Worm (Caenorhabditis elegans) whole organism, L1 larva: ENCODE data around the gene C25F9.11.

Experiments used
- C04F5.9 ChIP-seq: sonication (generic microtip); optimal IDR thresholded peaks from 2 replicates; lab custom pipeline; 2016; ENCODE audit warnings: missing genetic modification characterization, missing compliant biosample characterization
- C34B4.2 ChIP-seq: sonication (generic microtip); optimal IDR thresholded peaks from 2 replicates; lab custom pipeline; 2017; ENCODE audit warnings: mild to moderate bottlenecking, missing genetic modification characterization, missing compliant biosample characterization
- alr-1 ChIP-seq: fragments of 200-800 bp; sonication (Bioruptor generic); optimal IDR thresholded peaks from 2 replicates; lab custom pipeline; 2018; ENCODE audit warnings: borderline replicate concordance, mild to moderate bottlenecking, missing genetic modification characterization, missing compliant biosample characterization
- ceh-8 ChIP-seq: fragments of 200-800 bp; sonication (Bioruptor generic); optimal IDR thresholded peaks from 2 replicates; lab custom pipeline; 2018; ENCODE audit warnings: mild to moderate bottlenecking, missing genetic modification characterization, moderate library complexity, missing compliant biosample characterization
- ceh-88 ChIP-seq: fragments of 200-800 bp; sonication (Bioruptor generic); IDR thresholded peaks from 2 replicates; pipeline ENCODE4 v1.3.6; 2022; ENCODE audit warnings: missing genetic modification characterization, missing compliant biosample characterization
- efl-1 ChIP-seq, 4 experiments: fragments of 150-350 bp; optimal IDR thresholded peaks in 3 of 4; peaks in 1 of 4; 1 replicate in 1 of 4; 2 replicates in 3 of 4; lab custom pipeline; 2014; ENCODE audit warnings: missing biosample characterization in 2 of 4, missing genetic modification characterization in 2 of 4, missing genetic modification reagents in 2 of 4
- elt-2 ChIP-seq: sonication (generic microtip); optimal IDR thresholded peaks from 2 replicates; lab custom pipeline; 2016; ENCODE audit warnings: missing genetic modification characterization, mild to moderate bottlenecking, inconsistent platforms, missing compliant biosample characterization, missing genetic modification reagents
- fkh-4 ChIP-seq: sonication (generic microtip); optimal IDR thresholded peaks from 2 replicates; lab custom pipeline; 2016; ENCODE audit warnings: missing compliant biosample characterization, missing genetic modification characterization, borderline replicate concordance
- grh-1 ChIP-seq: fragments of 200-800 bp; sonication (Bioruptor generic); IDR thresholded peaks from 2 replicates; pipeline ENCODE4 v1.3.6; 2022; ENCODE audit warnings: missing genetic modification reagents, missing genetic modification characterization, missing compliant biosample characterization
- hlh-4 ChIP-seq: sonication (generic microtip); optimal IDR thresholded peaks from 2 replicates; lab custom pipeline; 2016; ENCODE audit warnings: mild to moderate bottlenecking, missing genetic modification characterization, missing compliant biosample characterization
- hpl-2 ChIP-seq: fragments of 150-350 bp; optimal IDR thresholded peaks from 2 replicates; lab custom pipeline; 2014; ENCODE audit warnings: missing biosample characterization, missing genetic modification reagents, missing genetic modification characterization
- lin-14 ChIP-seq: fragments of 200-800 bp; sonication (Bioruptor generic); optimal IDR thresholded peaks from 2 replicates; lab custom pipeline; 2018; ENCODE audit warnings: mild to moderate bottlenecking, missing genetic modification characterization, moderate library complexity, missing compliant biosample characterization
- lin-35 ChIP-seq, 2 experiments: fragments of 150-350 bp; optimal IDR thresholded peaks; 2 replicates each; lab custom pipeline; 2014; ENCODE audit warnings: missing biosample characterization in 2 of 2, missing genetic modification characterization in 2 of 2, missing genetic modification reagents in 2 of 2
- lir-3 ChIP-seq: sonication (generic microtip); optimal IDR thresholded peaks from 2 replicates; lab custom pipeline; 2016; ENCODE audit warnings: mild to moderate bottlenecking, missing genetic modification characterization, moderate library complexity, missing compliant biosample characterization; ENCODE audit not compliant: poor library complexity
- mef-2 ChIP-seq: fragments of 150-350 bp; optimal IDR thresholded peaks from 2 replicates; lab custom pipeline; 2014; ENCODE audit warnings: missing biosample characterization, missing genetic modification characterization
- mep-1 ChIP-seq: fragments of 150-350 bp; optimal IDR thresholded peaks from 2 replicates; lab custom pipeline; 2014; ENCODE audit warnings: missing biosample characterization, missing genetic modification characterization
- nhr-11 ChIP-seq: fragments of 150-350 bp; optimal IDR thresholded peaks from 2 replicates; lab custom pipeline; 2014; ENCODE audit warnings: missing biosample characterization, missing genetic modification characterization
- nhr-19 ChIP-seq: fragments of 200-800 bp; sonication (Bioruptor generic); conservative IDR thresholded peaks from 2 replicates; pipeline ENCODE4 v1.3.6; 2022; ENCODE audit warnings: missing genetic modification characterization, missing compliant biosample characterization
- nhr-84 ChIP-seq: sonication (generic microtip); optimal IDR thresholded peaks from 2 replicates; lab custom pipeline; 2017; ENCODE audit warnings: missing biosample characterization, missing genetic modification characterization
- nhr-90 ChIP-seq: sonication (generic microtip); optimal IDR thresholded peaks from 2 replicates; lab custom pipeline; 2016; ENCODE audit warnings: mild to moderate bottlenecking, missing genetic modification characterization, missing compliant biosample characterization; ENCODE audit not compliant: poor library complexity
- pax-3 ChIP-seq: fragments of 200-800 bp; sonication (Bioruptor generic); optimal IDR thresholded peaks from 2 replicates; lab custom pipeline; 2018; ENCODE audit warnings: mild to moderate bottlenecking, missing genetic modification characterization, moderate library complexity, missing compliant biosample characterization
- pqm-1 ChIP-seq: sonication (generic microtip); optimal IDR thresholded peaks from 3 replicates; lab custom pipeline; 2017; ENCODE audit warnings: missing biosample characterization, missing genetic modification characterization
- rnt-1 ChIP-seq: sonication (generic microtip); optimal IDR thresholded peaks from 2 replicates; lab custom pipeline; 2016; ENCODE audit warnings: mild to moderate bottlenecking, missing genetic modification characterization, moderate library complexity, missing compliant biosample characterization
- snu-23 ChIP-seq: sonication (generic microtip); optimal IDR thresholded peaks from 2 replicates; lab custom pipeline; 2016; ENCODE audit warnings: missing genetic modification characterization, missing compliant biosample characterization
- sox-4 ChIP-seq: sonication (generic microtip); optimal IDR thresholded peaks from 2 replicates; lab custom pipeline; 2016; ENCODE audit warnings: missing genetic modification characterization, missing compliant biosample characterization
- swsn-7 ChIP-seq: sonication (generic microtip); optimal IDR thresholded peaks from 2 replicates; lab custom pipeline; 2016; ENCODE audit warnings: missing genetic modification characterization, missing compliant biosample characterization
- unc-86 ChIP-seq: sonication (generic microtip); optimal IDR thresholded peaks from 2 replicates; lab custom pipeline; 2016; ENCODE audit warnings: missing genetic modification characterization, missing compliant biosample characterization

The C25F9.11 gene

ce11 chrV:19445442-19445841 is 12.6 kb upstream of the C25F9.11 start, which contains the start of gene M04C3.1:
M04C3.1 (minus strand) TSS chrV:19445605.
- TF ChIP-seq elt-2 (tag; lab: Kevin White, UChicago) (peak; percentile 7), sox-4 (no peak)

- no peak for TF ChIP-seq unc-86 (tag; lab: Kevin White, UChicago)
- no peak for TF ChIP-seq nhr-84 (tag; lab: Kevin White, UChicago)
- no peak for TF ChIP-seq rnt-1 (tag; lab: Kevin White, UChicago)
- TF ChIP-seq swsn-7 = no peak
- TF ChIP-seq nhr-11 = no peak
- TF ChIP-seq, all 84 proteins: peak for 0
Observed at ce11 chrV:19443599-19443998, 10.7 kb upstream of the C25F9.11 start.

ce11 chrV:19436307-19436706 is 3.4 kb upstream of the C25F9.11 start, which contains the start of gene C25F9.14:
C25F9.14 (plus strand) TSS chrV:19436484.
- TF ChIP-seq pqm-1 (tag; lab: Kevin White, UChicago) = no peak
- TF ChIP-seq hpl-2 = no peak
- TF ChIP-seq efl-1 (optimal IDR thresholded peaks at IDR 0.05; lab: Kevin White, UChicago) = no peak
- peak in 1 of 2 experiments; percentile 21 for TF ChIP-seq efl-1 (GFP tag; optimal IDR thresholded peaks at IDR 0.05 in 1 of 2; lab: Kevin White, UChicago)

ce11 chrV:19433806-19434437 is 1.1 kb upstream of the C25F9.11 start, which contains the start of gene C25F9.16:
C25F9.16 (plus strand) TSS chrV:19434387.
- TF ChIP-seq hlh-4 (tag; lab: Kevin White, UChicago) = no peak
- no peak for TF ChIP-seq efl-1 (optimal IDR thresholded peaks at IDR 0.05; lab: Kevin White, UChicago)
- TF ChIP-seq efl-1 (GFP tag; optimal IDR thresholded peaks at IDR 0.05 in 1 of 2; lab: Kevin White, UChicago) = peak in 1 of 2 experiments; percentile 40
- TF ChIP-seq nhr-11 = no peak
- no peak for TF ChIP-seq ceh-8 (GFP tag; lab: Kevin White, UChicago)
- no peak for TF ChIP-seq grh-1 (GFP tag; lab: Robert Waterston, UW)
- no peak for TF ChIP-seq lir-3 (tag; lab: Kevin White, UChicago)
- TF ChIP-seq sox-4 = no peak
- TF ChIP-seq nhr-84 (tag; lab: Kevin White, UChicago) = no peak
- TF ChIP-seq rnt-1 (tag; lab: Kevin White, UChicago) = no peak
- no peak for TF ChIP-seq lin-14
- TF ChIP-seq ceh-88 (GFP tag; lab: Robert Waterston, UW) = no peak
- no peak for TF ChIP-seq pax-3 (tag; lab: Kevin White, UChicago)
- TF ChIP-seq C34B4.2 (tag; lab: Kevin White, UChicago) = no peak
- no peak for TF ChIP-seq nhr-90 (tag; lab: Kevin White, UChicago)
- no peak for TF ChIP-seq alr-1 (tag; lab: Kevin White, UChicago)
- peak in 1 of 2 experiments; percentile 15 for TF ChIP-seq lin-35 (GFP tag; optimal IDR thresholded peaks at IDR 0.05; lab: Kevin White, UChicago)
- no peak for TF ChIP-seq mef-2
- no peak for TF ChIP-seq unc-86 (tag; lab: Kevin White, UChicago)

ce11 chrV:19432030-19432429 is 842 bp downstream of the C25F9.11 start:
- TF ChIP-seq fkh-4 (tag; lab: Kevin White, UChicago) (no peak), lin-35 (GFP tag; optimal IDR thresholded peaks at IDR 0.05; lab: Kevin White, UChicago) (no peak), elt-2 (tag; lab: Kevin White, UChicago) (peak; percentile 14)

ce11 chrV:19431036-19431435 is 1.8 kb downstream of the C25F9.11 start, which contains the start of gene srw-85:
srw-85 (minus strand) TSS chrV:19431136.
- TF ChIP-seq snu-23 (GFP tag; lab: Kevin White, UChicago) (no peak), mep-1 (tag; lab: Kevin White, UChicago) (no peak)

ce11 chrV:19430351-19430913 is 2.4 kb downstream of the C25F9.11 start:
- TF ChIP-seq nhr-19 (GFP tag; lab: Robert Waterston, UW) (0 out of 2 replicates have a peak, but pooled peaks have one; percentile 6), C04F5.9 (no peak)
